Fruit fly (Drosophila melanogaster) whole organism, prepupa: ENCODE measurements around the gene Chrac-14.

Experiments used
- Blimp-1 ChIP-seq: fragments of 200-800 bp; sonication (Bioruptor generic); optimal IDR thresholded peaks from 3 replicates; lab custom pipeline; 2017; ENCODE audit warnings: missing biosample characterization, missing genetic modification characterization, mild to moderate bottlenecking, moderate library complexity, missing genetic modification reagents
- CG10669 ChIP-seq: fragments of 200-800 bp; sonication (Bioruptor generic); optimal IDR thresholded peaks from 3 replicates; lab custom pipeline; 2018; ENCODE audit warnings: missing biosample characterization, mild to moderate bottlenecking, missing genetic modification characterization, moderate library complexity
- CG11902 ChIP-seq: fragments of 200-800 bp; sonication (Bioruptor generic); optimal IDR thresholded peaks from 3 replicates; lab custom pipeline; 2016; ENCODE audit warnings: missing biosample characterization, missing genetic modification characterization
- CG6808 ChIP-seq: fragments of 200-800 bp; sonication (Bioruptor generic); optimal IDR thresholded peaks from 3 replicates; lab custom pipeline; 2017; ENCODE audit warnings: missing biosample characterization, missing genetic modification characterization, mild to moderate bottlenecking, moderate library complexity, missing genetic modification reagents
- CG8319 ChIP-seq: fragments of 200-800 bp; sonication (Bioruptor generic); optimal IDR thresholded peaks from 3 replicates; lab custom pipeline; 2016; ENCODE audit warnings: missing biosample characterization, missing genetic modification characterization
- CG8632 ChIP-seq: fragments of 200-800 bp; sonication (Bioruptor generic); optimal IDR thresholded peaks from 3 replicates; lab custom pipeline; 2016; ENCODE audit warnings: missing biosample characterization, missing genetic modification characterization
- CG9139 ChIP-seq: fragments of 200-800 bp; sonication (Bioruptor generic); optimal IDR thresholded peaks from 3 replicates; lab custom pipeline; 2017; ENCODE audit warnings: missing biosample characterization, mild to moderate bottlenecking, missing genetic modification characterization
- Eip75B ChIP-seq: fragments of 200-800 bp; sonication (Bioruptor generic); optimal IDR thresholded peaks from 3 replicates; lab custom pipeline; 2016; ENCODE audit warnings: missing biosample characterization, missing genetic modification characterization
- Eip93F ChIP-seq: fragments of 200-800 bp; sonication (Bioruptor generic); optimal IDR thresholded peaks from 2 replicates; lab custom pipeline; 2016; ENCODE audit warnings: missing biosample characterization, mild to moderate bottlenecking, missing genetic modification characterization
- Met ChIP-seq: fragments of 200-800 bp; sonication (Bioruptor generic); optimal IDR thresholded peaks from 3 replicates; lab custom pipeline; 2016; ENCODE audit warnings: missing biosample characterization, missing genetic modification characterization
- dac ChIP-seq: fragments of 200-800 bp; sonication (Bioruptor generic); optimal IDR thresholded peaks from 2 replicates; lab custom pipeline; 2017; ENCODE audit warnings: missing biosample characterization, mild to moderate bottlenecking, missing genetic modification characterization
- eg ChIP-seq: fragments of 200-800 bp; sonication (Bioruptor generic); IDR thresholded peaks from 3 replicates; pipeline ENCODE4 v1.3.6; 2022; ENCODE audit warnings: missing biosample characterization, missing genetic modification characterization
- fkh ChIP-seq: fragments of 200-800 bp; sonication (Bioruptor generic); optimal IDR thresholded peaks from 3 replicates; lab custom pipeline; 2017; ENCODE audit warnings: missing biosample characterization, mild to moderate bottlenecking, missing genetic modification characterization, moderate library complexity
- topi ChIP-seq: fragments of 200-800 bp; sonication (Bioruptor generic); optimal IDR thresholded peaks from 3 replicates; lab custom pipeline; 2016; ENCODE audit warnings: missing biosample characterization, missing genetic modification characterization

DNA sequence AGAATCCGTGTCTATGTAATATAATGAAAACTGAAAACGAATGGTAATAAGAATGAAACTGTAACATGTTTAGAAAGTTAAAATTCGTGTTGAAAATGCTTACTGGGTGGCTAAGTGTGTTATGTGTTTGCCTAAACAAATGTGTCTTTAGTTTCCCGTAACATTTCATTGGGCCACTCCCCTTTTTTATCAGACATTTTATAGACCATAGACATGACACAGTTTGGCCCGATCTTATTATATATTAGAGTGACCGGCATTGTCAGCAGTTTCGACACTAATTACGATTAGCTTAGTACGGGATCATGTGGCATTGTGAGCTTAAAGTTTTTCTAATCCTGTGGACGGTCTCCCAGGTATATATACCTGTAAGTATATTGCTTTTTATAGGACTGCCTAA is 39.8 kb downstream of the Chrac-14 start, which contains the start of gene CheA29a:
- TF ChIP-seq dac (GFP tag; lab: Kevin White, UChicago), result no peak
- TF ChIP-seq CG10669 (GFP tag; lab: Kevin White, UChicago), result no peak
- no peak for TF ChIP-seq Blimp-1 (GFP tag; lab: Kevin White, UChicago)
- no peak for TF ChIP-seq topi
- no peak for TF ChIP-seq CG8632
- no peak for TF ChIP-seq Eip75B (GFP tag; lab: Kevin White, UChicago)
- no peak for TF ChIP-seq Eip93F (GFP tag; lab: Kevin White, UChicago)
- TF ChIP-seq fkh (GFP tag; lab: Kevin White, UChicago), result no peak
- TF ChIP-seq Met, result no peak
- TF ChIP-seq CG6808 (GFP tag; lab: Kevin White, UChicago), result no peak
- no peak for TF ChIP-seq CG11902 (GFP tag; lab: Kevin White, UChicago)
- no peak for TF ChIP-seq CG8319
- TF ChIP-seq CG9139 (GFP tag; lab: Kevin White, UChicago), result no peak
- TF ChIP-seq eg (GFP tag; lab: Robert Waterston, UW), result no peak
